Worm (Caenorhabditis elegans): Measurements from ENCODE around the gene F57H12.6.

The F57H12.6 gene

DNA sequence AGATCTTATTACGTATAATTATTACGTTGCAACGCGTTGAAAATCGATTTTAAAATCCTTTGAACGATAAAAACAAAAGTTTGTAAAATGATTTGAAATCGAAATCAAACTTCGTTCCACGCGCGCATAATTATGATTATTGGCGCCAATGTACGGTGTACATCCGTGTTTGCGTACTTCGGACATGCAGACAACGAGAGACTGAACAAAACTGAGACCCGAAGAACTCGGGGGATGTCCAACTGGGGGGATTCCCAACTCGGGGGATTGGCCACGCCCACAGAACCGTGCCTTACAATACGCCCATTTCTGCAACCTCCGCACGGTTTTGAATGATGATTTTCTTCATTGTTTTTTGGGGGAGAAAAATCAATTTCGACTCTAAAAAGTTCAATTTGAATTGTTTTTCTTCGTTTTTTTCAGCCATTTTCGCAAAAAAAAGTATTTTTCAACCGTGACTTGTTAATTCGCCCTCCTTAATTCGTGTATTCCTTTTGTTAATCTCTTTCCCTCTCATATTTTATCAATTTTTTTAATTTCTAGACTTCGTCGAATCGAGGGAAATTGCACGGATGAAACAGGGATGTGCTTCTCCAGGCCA is 29.1 kb downstream of the F57H12.6 start, which contains the start of gene F20D12.12 (continued):
- TF ChIP-seq arid-1 (GFP tag; conservative IDR thresholded peaks at IDR 0.05): peak; percentile 87

DNA sequence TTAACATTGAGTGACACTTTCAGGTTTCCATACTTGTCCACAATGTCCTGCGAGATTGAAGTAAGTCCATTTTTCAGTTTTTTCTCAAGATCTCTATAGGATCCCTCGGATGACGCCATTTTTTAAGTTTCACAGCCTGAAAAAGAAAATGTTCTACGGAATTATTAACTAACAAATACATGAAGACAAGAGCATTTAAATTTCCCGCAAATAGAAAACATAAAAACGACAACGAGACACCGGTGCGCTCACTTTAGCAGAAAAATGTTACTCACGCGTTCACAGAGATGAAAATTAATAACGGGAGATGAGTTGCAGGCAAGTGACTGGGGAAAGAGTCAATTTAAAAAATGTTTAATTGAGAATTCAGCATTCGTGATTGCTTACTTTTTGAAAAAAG is 29.7 kb downstream of the F57H12.6 start, which contains the start of gene czw-1:
Gene czw-1 (minus strand): TSS at position 369 of the 400 bp plus-strand sequence.
- peak; percentile 12 for TF ChIP-seq mes-2 (tag; optimal IDR thresholded peaks at IDR 0.05; ENCODE audit: poor library complexity, severe bottlenecking)
- no peak for TF ChIP-seq hlh-30 (tag; optimal IDR thresholded peaks at IDR 0.05; ENCODE audit: insufficient read depth)
- TF ChIP-seq mep-1 (tag; optimal IDR thresholded peaks at IDR 0.05): no peak
- TF ChIP-seq T20F7.1 (GFP tag; optimal IDR thresholded peaks at IDR 0.05): peak; percentile 71

DNA sequence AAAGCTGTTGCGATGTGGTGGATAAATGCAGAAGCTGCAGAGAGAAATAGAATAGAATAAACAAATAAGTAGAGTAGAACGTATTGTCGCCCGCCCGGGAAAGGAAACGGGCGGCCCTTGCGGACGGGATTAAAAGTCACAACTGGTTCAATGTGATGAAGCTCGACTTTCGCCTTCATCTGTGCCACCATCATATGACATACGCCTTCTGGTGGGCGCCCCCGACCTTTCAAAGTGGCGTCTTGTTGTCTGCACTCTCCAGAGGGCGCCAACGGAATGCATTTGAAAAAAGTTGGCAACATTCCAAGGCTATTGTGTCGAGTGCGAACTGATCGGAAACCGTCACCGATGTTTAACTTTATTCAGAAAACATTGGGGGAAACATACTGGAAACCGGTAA is 32.8 kb downstream of the F57H12.6 start:
- TF ChIP-seq pqm-1 (tag; optimal IDR thresholded peaks at IDR 0.05) (no peak), ceh-82 (tag; optimal IDR thresholded peaks at IDR 0.05) (no peak), unc-62 (GFP tag; optimal IDR thresholded peaks at IDR 0.05 in 1 of 2) (peak in 1 of 2 experiments; percentile 61), unc-62 (tag; optimal IDR thresholded peaks at IDR 0.05) (no peak), ztf-11 (tag; optimal IDR thresholded peaks at IDR 0.05) (no peak), rbr-2 (tag; optimal IDR thresholded peaks at IDR 0.05) (no peak), hlh-30 (tag; optimal IDR thresholded peaks at IDR 0.05; ENCODE audit: insufficient read depth) (peak; percentile 57), unc-130 (GFP tag; optimal IDR thresholded peaks at IDR 0.05) (no peak), mep-1 (tag; optimal IDR thresholded peaks at IDR 0.05) (peak; percentile 28), nhr-6 (tag; optimal IDR thresholded peaks at IDR 0.05) (no peak), nhr-48 (tag; optimal IDR thresholded peaks at IDR 0.05) (no peak), fos-1 (tag; optimal IDR thresholded peaks at IDR 0.05) (no peak), sdz-12 (GFP tag; optimal IDR thresholded peaks at IDR 0.05) (no peak), daf-12 (tag; optimal IDR thresholded peaks at IDR 0.05) (no peak), Y48G9A.11 (GFP tag; IDR thresholded peaks at IDR 0.05) (no peak), F37D6.2 (tag; optimal IDR thresholded peaks at IDR 0.05) (no peak)

DNA sequence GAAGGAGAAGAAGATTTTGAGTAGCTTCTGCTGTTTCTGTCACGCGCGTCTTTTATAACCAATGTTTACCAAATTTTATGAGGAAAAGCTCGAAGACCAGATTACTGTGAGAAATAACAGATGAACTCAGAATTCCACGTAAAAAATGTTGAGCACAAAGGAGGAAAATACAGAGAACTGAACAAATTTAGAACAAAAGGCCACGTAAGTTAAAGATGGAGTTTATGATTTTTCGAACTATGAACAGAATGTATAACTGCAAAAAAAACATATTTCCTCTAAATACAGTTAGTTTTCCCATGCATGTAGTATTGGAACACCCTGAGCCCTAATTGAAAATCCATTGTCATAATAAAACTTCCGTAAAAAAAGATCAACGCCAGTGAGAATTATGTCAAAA is 35.2 kb downstream of the F57H12.6 start, which contains the start of gene exc-9:
Gene exc-9 (minus strand): TSS at position 101 of the 400 bp plus-strand sequence.
- TF ChIP-seq daf-19 (GFP tag; conservative IDR thresholded peaks at IDR 0.05): no peak

DNA sequence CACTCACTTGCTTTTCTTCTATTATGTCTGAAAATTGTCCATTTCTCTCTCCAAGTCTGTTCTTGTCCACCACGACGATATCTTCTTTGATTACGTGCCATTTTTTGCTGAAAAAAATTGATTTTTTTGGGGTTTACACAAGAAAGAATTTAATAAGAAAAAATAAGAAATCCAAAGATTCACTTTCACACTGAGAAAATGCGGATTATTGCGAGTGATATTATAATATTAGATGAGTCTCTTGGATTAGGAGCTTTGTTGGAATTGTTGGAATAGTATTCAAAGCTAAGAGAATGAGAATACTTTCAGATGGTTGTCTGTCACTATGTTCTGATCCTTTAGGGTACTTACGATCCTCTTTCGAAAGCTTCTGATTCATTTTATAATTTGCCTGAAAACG is 37.3 kb downstream of the F57H12.6 start, which contains the start of gene F20D12.7:
Gene F20D12.7 (minus strand): TSS at position 101 of the 400 bp plus-strand sequence.
- TF ChIP-seq php-3 (GFP tag; IDR thresholded peaks at IDR 0.05) (no peak), mdl-1 (tag; optimal IDR thresholded peaks at IDR 0.05) (no peak), nhr-41 (GFP tag; IDR thresholded peaks at IDR 0.05) (no peak), tag-97 (GFP tag; IDR thresholded peaks at IDR 0.05) (no peak), lin-13 (GFP tag; optimal IDR thresholded peaks at IDR 0.05) (no peak), zip-11 (GFP tag; IDR thresholded peaks at IDR 0.05) (no peak), lir-3 (tag; optimal IDR thresholded peaks at IDR 0.05) (no peak), F44E2.7 (GFP tag; IDR thresholded peaks at IDR 0.05) (no peak), nhr-102 (tag; optimal IDR thresholded peaks at IDR 0.05) (no peak), D1046.2 (GFP tag; IDR thresholded peaks at IDR 0.05) (no peak), spr-3 (GFP tag; optimal IDR thresholded peaks at IDR 0.05) (no peak), cey-2 (tag; optimal IDR thresholded peaks at IDR 0.05; ENCODE audit: borderline replicate concordance, insufficient read depth) (no peak)

DNA sequence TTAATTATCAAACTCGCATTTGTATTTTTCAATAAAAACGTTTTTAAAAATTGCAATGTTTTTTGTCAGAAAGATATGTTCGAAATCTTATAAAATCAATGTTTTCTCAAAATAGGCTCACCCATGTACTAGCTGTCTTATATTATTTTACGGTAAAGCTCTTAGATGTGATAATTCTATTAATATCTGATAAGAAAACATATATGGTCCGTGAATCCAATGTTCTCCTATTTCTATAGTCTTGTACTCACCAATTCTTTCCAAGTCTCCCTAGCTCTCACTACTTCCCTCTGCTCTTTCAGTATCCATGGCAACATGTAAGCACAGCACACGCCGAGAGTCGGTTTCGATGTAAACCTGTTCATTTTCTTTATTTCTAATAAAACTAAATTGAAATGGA is 42.4 kb downstream of the F57H12.6 start, which contains the start of gene bbs-2:
Gene bbs-2 (plus strand): TSS at position 301 of the 400 bp plus-strand sequence.
- TF ChIP-seq nhr-111 (GFP tag; optimal IDR thresholded peaks at IDR 0.05) (no peak), ces-1 (GFP tag; optimal IDR thresholded peaks at IDR 0.05) (no peak), mes-2 (tag; optimal IDR thresholded peaks at IDR 0.05; ENCODE audit: poor library complexity, severe bottlenecking) (no peak), lin-15B (tag; optimal IDR thresholded peaks at IDR 0.05) (no peak), nhr-10 (tag; optimal IDR thresholded peaks at IDR 0.05) (no peak), ceh-62 (tag; optimal IDR thresholded peaks at IDR 0.05) (no peak), T26A8.4 (GFP tag; IDR thresholded peaks at IDR 0.05) (no peak), ceh-44 (GFP tag; IDR thresholded peaks at IDR 0.05) (no peak), D1046.2 (GFP tag; IDR thresholded peaks at IDR 0.05) (no peak), ama-1 (optimal IDR thresholded peaks at IDR 0.05) (no peak), hmg-1.1 (GFP tag; IDR thresholded peaks at IDR 0.05) (no peak), hlh-30 (tag; optimal IDR thresholded peaks at IDR 0.05; ENCODE audit: insufficient read depth) (no peak), ztf-11 (tag; optimal IDR thresholded peaks at IDR 0.05) (no peak), nhr-11 (tag; optimal IDR thresholded peaks at IDR 0.05) (no peak)
